Worm (Caenorhabditis elegans) whole organism, L3 larva: ENCODE data around the gene tag-77.

Source experiments
- ZK546.5 ChIP-seq: sonication (generic microtip); optimal IDR thresholded peaks from 2 replicates; lab custom pipeline; 2017; ENCODE audit warnings: missing biosample characterization, missing genetic modification characterization
- ceh-28 ChIP-seq: fragments of 150-350 bp; optimal IDR thresholded peaks from 2 replicates; lab custom pipeline; 2014; ENCODE audit warnings: missing biosample characterization, missing genetic modification reagents, missing genetic modification characterization
- fkh-10 ChIP-seq: sonication (generic microtip); optimal IDR thresholded peaks from 2 replicates; lab custom pipeline; 2017; ENCODE audit warnings: missing biosample characterization, missing genetic modification reagents, missing genetic modification characterization
- nhr-11 ChIP-seq: fragments of 150-350 bp; optimal IDR thresholded peaks from 2 replicates; lab custom pipeline; 2014; ENCODE audit warnings: missing biosample characterization, missing genetic modification characterization
- nhr-23 ChIP-seq: fragments of 150-350 bp; optimal IDR thresholded peaks from 2 replicates; lab custom pipeline; 2014; ENCODE audit warnings: missing biosample characterization, missing genetic modification reagents, missing genetic modification characterization
- pha-4 ChIP-seq: fragments of 150-350 bp; optimal IDR thresholded peaks from 2 replicates; lab custom pipeline; 2014; ENCODE audit warnings: missing biosample characterization, missing genetic modification reagents, missing genetic modification characterization
- skn-1 ChIP-seq: fragments of 150-350 bp; optimal IDR thresholded peaks from 2 replicates; lab custom pipeline; 2014; ENCODE audit warnings: missing biosample characterization, missing genetic modification characterization
- tbx-2 ChIP-seq: sonication (generic microtip); optimal IDR thresholded peaks from 2 replicates; lab custom pipeline; 2016; ENCODE audit warnings: mild to moderate bottlenecking, missing genetic modification characterization, missing compliant biosample characterization
- unc-62 ChIP-seq: fragments of 150-350 bp; sonication (generic microtip); optimal IDR thresholded peaks from 4 replicates; lab custom pipeline; 2014; ENCODE audit warnings: missing biosample characterization, missing genetic modification reagents, missing genetic modification characterization

DNA sequence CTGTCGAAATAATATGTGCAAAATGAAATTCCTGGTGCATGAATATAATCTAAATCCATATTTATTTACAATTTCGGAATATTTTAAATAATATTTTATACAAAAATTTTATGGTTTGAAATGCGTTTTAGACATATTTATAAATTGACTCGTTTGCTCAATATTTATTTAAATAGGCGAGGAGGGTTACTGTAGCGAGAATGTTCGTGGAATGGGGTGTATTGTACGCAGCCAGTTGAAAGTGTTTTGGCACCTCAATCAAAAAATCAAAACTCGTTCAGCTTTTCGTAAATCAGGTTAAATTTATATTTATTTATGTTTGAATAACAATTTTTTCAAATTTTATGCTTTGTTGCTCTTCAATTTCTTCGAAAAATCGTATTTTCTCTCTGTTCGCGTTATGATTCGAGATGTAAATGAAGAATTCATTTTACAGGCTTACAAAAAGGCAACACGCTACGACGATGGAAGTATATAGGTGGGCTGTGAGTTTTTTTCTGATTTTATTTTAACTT is 28.4 kb upstream of the tag-77 start, which contains the start of gene hyl-1:
- no peak for TF ChIP-seq fkh-10
- no peak for TF ChIP-seq skn-1 (tag; lab: Kevin White, UChicago)
- TF ChIP-seq ZK546.5 (tag; lab: Kevin White, UChicago): no peak
- TF ChIP-seq tbx-2 (tag; lab: Kevin White, UChicago): no peak
- no peak for TF ChIP-seq pha-4 (tag; lab: Kevin White, UChicago)
- no peak for TF ChIP-seq unc-62 (GFP tag; lab: Kevin White, UChicago)
- no peak for TF ChIP-seq nhr-11 (tag; lab: Kevin White, UChicago)
- no peak for TF ChIP-seq nhr-23 (tag; lab: Kevin White, UChicago)
- no peak for TF ChIP-seq ceh-28 (tag; lab: Kevin White, UChicago)
